Worm (Caenorhabditis elegans): Measurements from ENCODE around the gene sulp-3.

DNA sequence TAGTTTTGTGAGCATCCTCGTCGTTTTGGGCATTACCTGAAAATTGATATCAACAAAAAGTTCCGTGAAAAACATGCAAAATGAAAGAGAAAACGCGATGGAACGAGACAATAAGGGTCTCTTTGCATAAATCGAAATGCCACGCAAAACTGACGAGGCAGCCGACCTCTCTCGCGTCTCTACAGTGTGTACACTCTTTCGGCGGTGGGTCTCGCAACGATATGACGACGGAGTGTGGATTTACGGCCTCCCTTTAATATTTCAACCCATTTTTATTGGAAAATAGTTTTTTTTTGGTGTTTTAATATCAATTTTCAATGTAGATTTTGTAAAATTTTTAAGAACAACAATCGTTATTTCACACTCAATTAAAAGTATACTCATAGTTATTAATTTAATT lies 13.9 kb upstream of the sulp-3 start, which contains the start of gene tag-123:
- TF ChIP-seq lin-39 (tag; optimal IDR thresholded peaks at IDR 0.05) (no peak), unc-39 (tag; optimal IDR thresholded peaks at IDR 0.05) (no peak), ceh-82 (tag; optimal IDR thresholded peaks at IDR 0.05) (no peak), ama-1 (optimal IDR thresholded peaks at IDR 0.05) (no peak), unc-62 (GFP tag; optimal IDR thresholded peaks at IDR 0.05) (no peak), alr-1 (tag; optimal IDR thresholded peaks at IDR 0.05) (no peak), F13H6.1 (tag; optimal IDR thresholded peaks at IDR 0.05) (peak; percentile 32), unc-55 (GFP tag; optimal IDR thresholded peaks at IDR 0.05) (peak; percentile 70), R02D3.7 (tag; optimal IDR thresholded peaks at IDR 0.05) (peak; percentile 77), mdl-1 (tag; optimal IDR thresholded peaks at IDR 0.05) (no peak), zag-1 (tag; optimal IDR thresholded peaks at IDR 0.05) (no peak), nhr-237 (tag; optimal IDR thresholded peaks at IDR 0.05) (no peak)
